Worm (Caenorhabditis elegans) whole organism, L4/young adult: ENCODE data around the gene C35A5.4.

Experiments used
- W03F9.2 ChIP-seq: fragments of 150-350 bp; optimal IDR thresholded peaks from 2 replicates; lab custom pipeline; 2014; ENCODE audit warnings: missing biosample characterization, missing genetic modification characterization
- him-1 ChIP-seq: sonication (generic microtip); optimal IDR thresholded peaks from 2 replicates; lab custom pipeline; 2016; ENCODE audit warnings: missing genotype, missing genetic modification reagents, missing genetic modification characterization, missing compliant biosample characterization

DNA sequence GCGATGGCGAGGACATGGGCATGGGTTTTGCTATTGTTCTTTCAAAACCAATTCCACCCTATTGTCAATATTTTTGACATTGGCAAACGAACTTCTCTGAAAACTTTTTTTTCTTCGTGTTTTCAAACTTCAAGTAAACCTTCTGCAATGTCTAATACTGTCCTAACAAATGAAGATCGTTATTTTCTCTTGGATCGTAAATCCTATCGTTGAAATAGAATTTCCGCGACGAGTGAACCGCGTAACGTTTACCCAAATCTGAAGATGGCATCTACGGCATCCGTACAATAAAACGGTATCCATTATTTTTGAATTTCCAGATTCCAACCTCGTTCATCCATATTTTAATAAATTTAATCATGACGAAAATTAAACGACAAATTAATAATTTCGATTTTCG, 8.7 kb downstream of the C35A5.4 start, which contains the start of gene C35A5.5:
- TF ChIP-seq him-1 (no peak), W03F9.2 (tag; lab: Kevin White, UChicago) (no peak)
